Fruit fly (Drosophila melanogaster) whole organism, prepupa: Measurements from ENCODE around the gene Spc105R.

Source experiments
- CG1621 ChIP-seq: fragments of 200-800 bp; sonication (Bioruptor generic); optimal IDR thresholded peaks from 3 replicates; lab custom pipeline; 2018; ENCODE audit warnings: missing biosample characterization, mild to moderate bottlenecking, missing genetic modification characterization
- CG32006 ChIP-seq: fragments of 200-800 bp; sonication (Bioruptor generic); optimal IDR thresholded peaks from 3 replicates; lab custom pipeline; 2017; ENCODE audit warnings: missing biosample characterization, mild to moderate bottlenecking, missing genetic modification characterization
- CG34406 ChIP-seq: fragments of 200-800 bp; sonication (Bioruptor generic); optimal IDR thresholded peaks from 3 replicates; lab custom pipeline; 2016; ENCODE audit warnings: missing biosample characterization, missing genetic modification characterization
- CG6854 ChIP-seq: fragments of 200-800 bp; sonication (Bioruptor generic); optimal IDR thresholded peaks from 2 replicates; lab custom pipeline; 2017; ENCODE audit warnings: missing biosample characterization, mild to moderate bottlenecking, missing genetic modification characterization
- Ets96B ChIP-seq: fragments of 200-800 bp; optimal IDR thresholded peaks from 2 replicates; lab custom pipeline; 2019; ENCODE audit warnings: missing biosample characterization, mild to moderate bottlenecking, missing genetic modification characterization, moderate library complexity
- Hr39 ChIP-seq: fragments of 200-800 bp; sonication (Bioruptor generic); optimal IDR thresholded peaks from 2 replicates; lab custom pipeline; 2016; ENCODE audit warnings: missing biosample characterization, missing genetic modification characterization
- Met ChIP-seq: fragments of 200-800 bp; sonication (Bioruptor generic); optimal IDR thresholded peaks from 3 replicates; lab custom pipeline; 2016; ENCODE audit warnings: missing biosample characterization, missing genetic modification characterization
- lz ChIP-seq: fragments of 200-800 bp; sonication (Bioruptor generic); optimal IDR thresholded peaks from 3 replicates; lab custom pipeline; 2016; ENCODE audit warnings: missing biosample characterization, missing genetic modification characterization
- pdm3 ChIP-seq: fragments of 200-800 bp; sonication (Bioruptor generic); optimal IDR thresholded peaks from 3 replicates; lab custom pipeline; 2016; ENCODE audit warnings: missing biosample characterization, missing genetic modification characterization
- vri ChIP-seq: fragments of 200-800 bp; sonication (Bioruptor generic); optimal IDR thresholded peaks from 3 replicates; lab custom pipeline; 2016; ENCODE audit warnings: missing biosample characterization, mild to moderate bottlenecking, missing genetic modification characterization

DNA sequence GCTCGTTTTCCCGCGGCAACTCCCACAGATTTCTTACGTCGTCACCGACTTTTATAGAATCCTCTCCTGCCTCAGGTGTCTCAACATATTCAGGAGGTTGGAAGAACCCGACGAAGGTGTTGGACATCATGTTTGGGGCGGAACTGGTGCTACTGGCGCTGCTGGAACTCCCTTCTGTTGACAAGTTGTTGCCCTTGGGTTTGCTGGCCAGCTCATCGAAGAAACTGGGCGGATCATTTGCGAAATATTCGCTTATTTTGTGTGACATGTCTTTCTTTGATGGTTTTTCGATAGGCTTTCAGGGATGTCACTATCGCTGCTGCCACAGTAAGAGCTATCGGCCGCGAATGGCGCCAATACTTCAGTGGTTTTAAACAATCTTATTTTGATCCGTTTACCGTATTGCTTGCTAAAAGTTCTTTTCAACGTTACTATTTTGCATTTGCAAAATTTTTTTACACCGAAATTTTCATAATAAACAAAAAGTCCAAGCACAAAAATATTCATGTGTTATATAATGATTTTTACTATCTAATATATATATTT, 12.3 kb upstream of the Spc105R start, which contains the start of gene CG11396:
- no peak for TF ChIP-seq CG6854 (GFP tag; lab: Kevin White, UChicago)
- TF ChIP-seq CG34406 (GFP tag; lab: Kevin White, UChicago): no peak
- no peak for TF ChIP-seq Hr39 (GFP tag; lab: Kevin White, UChicago)
- TF ChIP-seq CG32006: no peak
- no peak for TF ChIP-seq pdm3 (GFP tag; lab: Kevin White, UChicago)
- TF ChIP-seq vri (GFP tag; lab: Kevin White, UChicago): no peak
- no peak for TF ChIP-seq Met (GFP tag; lab: Kevin White, UChicago)
- no peak for TF ChIP-seq Ets96B (tag; lab: Kevin White, UChicago)
- TF ChIP-seq lz (GFP tag; lab: Kevin White, UChicago): no peak
- TF ChIP-seq CG1621 (tag; lab: Kevin White, UChicago): no peak
